Fruit fly (Drosophila melanogaster): ENCODE data around the gene CG6282.

The CG6282 gene

DNA sequence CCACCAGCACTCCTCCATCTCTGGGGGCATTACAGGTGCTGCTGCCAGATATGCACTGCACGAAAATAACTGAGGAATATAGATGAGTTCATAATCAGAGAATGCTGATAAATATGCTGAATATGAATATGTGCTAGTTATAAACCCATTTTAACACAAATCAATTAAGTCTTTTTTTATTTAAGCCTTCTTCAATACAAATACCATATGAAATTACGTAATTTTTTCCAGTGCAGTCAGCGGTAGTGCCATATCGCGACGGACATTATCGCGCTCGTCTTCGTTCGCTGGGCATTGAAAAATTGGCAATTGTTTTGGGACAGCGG, 52.9 kb downstream of the CG6282 start (continued):
- TF ChIP-seq unpg (GFP tag; optimal IDR thresholded peaks at IDR 0.05), result no peak
- no peak for TF ChIP-seq YL-1 (GFP tag; optimal IDR thresholded peaks at IDR 0.05)
- TF ChIP-seq trh (GFP tag; optimal IDR thresholded peaks at IDR 0.05), result no peak
- peak; percentile 1 for TF ChIP-seq CG2678 (tag; optimal IDR thresholded peaks at IDR 0.05)
- no peak for TF ChIP-seq grau (tag; optimal IDR thresholded peaks at IDR 0.05)
- peak; percentile 27; the same call in 1 of the 2 replicates for TF ChIP-seq CG32532 (GFP tag; IDR thresholded peaks at IDR 0.05)
- no peak for TF ChIP-seq jigr1 (GFP tag; IDR thresholded peaks at IDR 0.05)
- TF ChIP-seq CG2202 (tag; optimal IDR thresholded peaks at IDR 0.05), result no peak
- TF ChIP-seq Fer3 (tag; optimal IDR thresholded peaks at IDR 0.05), result peak; percentile 9
- TF ChIP-seq gem (tag; optimal IDR thresholded peaks at IDR 0.05), result peak; percentile 26
- no peak for TF ChIP-seq Sry-β (GFP tag; optimal IDR thresholded peaks at IDR 0.05)
- no peak for TF ChIP-seq E2f1 (GFP tag; IDR thresholded peaks at IDR 0.05)
- TF ChIP-seq CG14050 (GFP tag; IDR thresholded peaks at IDR 0.05), result no peak
- no peak for TF ChIP-seq mam (GFP tag; optimal IDR thresholded peaks at IDR 0.05)
- no peak for TF ChIP-seq CG12299 (tag; optimal IDR thresholded peaks at IDR 0.05)
- TF ChIP-seq unc-4 (GFP tag; IDR thresholded peaks at IDR 0.05; ENCODE audit: partially characterized antibody), result no peak
- no peak for TF ChIP-seq ro (GFP tag; IDR thresholded peaks at IDR 0.05)
- TF ChIP-seq CG15479 (GFP tag; optimal IDR thresholded peaks at IDR 0.05), result no peak
- TF ChIP-seq CG18764 (GFP tag; optimal IDR thresholded peaks at IDR 0.05), result no peak

DNA sequence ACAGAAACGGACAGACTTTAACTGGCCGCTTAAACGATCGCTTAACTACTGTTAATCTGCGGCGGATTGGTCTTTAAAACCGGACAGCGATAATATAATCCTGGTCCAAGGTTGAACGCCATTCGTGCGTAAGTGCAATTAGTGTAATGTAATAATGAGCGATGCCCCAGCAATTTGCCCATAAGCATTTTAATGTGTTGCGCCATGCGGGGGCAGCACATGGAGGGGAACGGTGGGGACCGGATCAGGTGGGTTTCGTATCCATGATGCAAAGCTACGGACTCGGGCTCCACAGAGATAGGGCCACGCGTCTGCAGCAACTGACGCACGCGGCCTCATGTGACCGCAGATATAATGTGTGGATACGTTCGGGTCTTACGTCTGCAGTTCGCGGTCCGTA, 53.3 kb downstream of the CG6282 start:
- TF ChIP-seq CG15011 (GFP tag; optimal IDR thresholded peaks at IDR 0.05), result no peak
- TF ChIP-seq Ets65A (GFP tag), result peak; percentile 75

- TF ChIP-seq abd-A (tag; optimal IDR thresholded peaks at IDR 0.05), result no peak
- TF ChIP-seq al (GFP tag; IDR thresholded peaks at IDR 0.05), result 0 out of 2 replicates have a peak, but pooled peaks have one; percentile 6
Observed at dm6 chr3L:8659601-8660000, 55.1 kb downstream of the CG6282 start.

- TF ChIP-seq bigmax (GFP tag; optimal IDR thresholded peaks at IDR 0.05) (no peak), tll (GFP tag; optimal IDR thresholded peaks at IDR 0.05) (peak in 1 of 2 experiments; percentile 72), crc (GFP tag; optimal IDR thresholded peaks at IDR 0.05) (no peak), sens (GFP tag) (peak; percentile 33), slbo (GFP tag; IDR thresholded peaks at IDR 0.05) (0 out of 2 replicates have a peak, but pooled peaks have one; percentile 4), zen (tag; optimal IDR thresholded peaks at IDR 0.05) (peak; percentile 92)
Observed at dm6 chr3L:8660800-8661199, 56.3 kb downstream of the CG6282 start.

DNA sequence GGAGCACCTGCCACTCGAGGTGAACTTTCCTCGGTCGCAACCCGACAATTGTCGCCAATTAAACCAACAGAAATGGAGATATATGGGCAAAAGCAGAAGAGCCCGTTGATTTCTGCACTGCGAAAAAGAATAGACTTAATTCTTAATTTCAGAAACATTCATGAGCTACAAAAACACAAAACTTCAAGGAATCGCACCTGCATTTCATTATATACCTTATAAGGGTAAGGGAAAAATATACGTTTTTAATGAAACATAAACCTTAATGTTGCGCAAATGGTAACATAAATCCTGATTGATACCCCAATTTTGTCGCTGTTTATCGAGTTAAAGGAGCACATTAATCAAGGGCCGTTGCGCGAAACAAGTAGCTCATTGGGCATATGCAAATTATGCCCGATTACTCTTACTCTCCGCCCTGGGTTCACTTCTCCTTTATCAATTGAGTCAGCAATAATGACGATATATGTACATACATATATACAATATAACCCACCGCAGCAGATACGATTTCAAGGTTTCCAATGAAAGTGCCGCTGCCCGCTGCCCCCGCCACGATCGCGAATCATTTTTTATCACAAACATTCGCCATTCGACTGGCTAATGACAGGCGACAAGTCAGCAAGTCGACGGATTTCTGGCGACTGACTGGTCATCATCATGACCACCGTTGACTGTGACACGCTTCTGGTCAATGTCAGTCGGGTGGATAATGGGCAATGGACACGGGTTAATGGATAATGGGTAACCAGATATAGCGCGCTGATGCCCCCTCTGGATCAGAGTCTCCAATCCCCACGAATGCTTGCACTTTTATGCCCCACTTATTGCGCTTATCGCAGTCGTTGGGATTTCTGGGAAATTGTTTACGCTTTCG, 57.6 kb downstream of the CG6282 start:
- TF ChIP-seq sens (GFP tag) (peak; percentile 61), CG10979 (tag; optimal IDR thresholded peaks at IDR 0.05) (no peak)

DNA sequence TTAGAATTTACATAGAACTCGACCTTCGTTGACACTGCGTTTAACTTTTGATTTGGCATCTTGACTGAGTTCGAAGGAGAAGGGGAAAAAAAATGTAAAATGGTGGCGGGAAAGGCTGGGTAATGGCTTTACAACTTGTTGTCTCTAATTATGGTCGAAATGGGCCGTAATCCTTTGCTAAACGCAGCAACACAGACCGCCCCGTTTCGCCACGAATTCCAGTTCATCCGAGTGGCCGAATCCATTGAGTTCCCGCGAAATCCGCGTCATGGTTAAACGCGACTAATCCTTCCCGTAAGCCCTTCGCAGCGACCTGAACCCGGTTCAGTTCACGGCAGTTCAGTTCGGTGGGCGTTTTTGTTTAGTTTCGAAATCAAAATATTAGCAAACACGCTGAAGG, 61.6 kb downstream of the CG6282 start:
- TF ChIP-seq zen (tag; optimal IDR thresholded peaks at IDR 0.05) (peak; percentile 72), sqz (GFP tag; optimal IDR thresholded peaks at IDR 0.05) (no peak), CG10654 (GFP tag; optimal IDR thresholded peaks at IDR 0.05) (no peak), grn (GFP tag; optimal IDR thresholded peaks at IDR 0.05) (no peak), cad (GFP tag; optimal IDR thresholded peaks at IDR 0.05) (peak; percentile 25), Doc2 (GFP tag; IDR thresholded peaks at IDR 0.05) (no peak), CG6689 (GFP tag; IDR thresholded peaks at IDR 0.05) (no peak), CG15479 (GFP tag; optimal IDR thresholded peaks at IDR 0.05) (peak; percentile 27), oc (tag; optimal IDR thresholded peaks at IDR 0.05) (no peak), ems (GFP tag; optimal IDR thresholded peaks at IDR 0.05) (no peak), da (GFP tag; optimal IDR thresholded peaks at IDR 0.05) (no peak), CG34422 (GFP tag; IDR thresholded peaks at IDR 0.05) (no peak), tll (GFP tag; optimal IDR thresholded peaks at IDR 0.05) (peak in 1 of 2 experiments; percentile 87), CG8089 (GFP tag; optimal IDR thresholded peaks at IDR 0.05) (no peak), CG31441 (GFP tag; IDR thresholded peaks at IDR 0.05) (no peak), Fer3 (tag; optimal IDR thresholded peaks at IDR 0.05) (no peak), Dip2 (GFP tag; IDR thresholded peaks at IDR 0.05) (no peak)

Data from whole organism, embryonic.